Worm (Caenorhabditis elegans) whole organism, L4 larva: ENCODE data around the gene bath-36.

Experiments
- Y105C5A.15 ChIP-seq: fragments of 200-800 bp; sonication (Bioruptor generic); IDR thresholded peaks from 2 replicates; pipeline ENCODE4 v1.3.6; 2022; ENCODE audit warnings: missing genetic modification characterization, missing compliant biosample characterization
- fos-1 ChIP-seq: fragments of 150-350 bp; optimal IDR thresholded peaks from 2 replicates; lab custom pipeline; 2014; ENCODE audit warnings: missing biosample characterization, missing genetic modification characterization
- jun-1 ChIP-seq: fragments of 150-350 bp; optimal IDR thresholded peaks from 2 replicates; lab custom pipeline; 2014; ENCODE audit warnings: missing biosample characterization, missing genetic modification reagents, missing genetic modification characterization
- nhr-10 ChIP-seq: fragments of 150-350 bp; optimal IDR thresholded peaks from 2 replicates; lab custom pipeline; 2014; ENCODE audit warnings: missing biosample characterization, missing genetic modification characterization
- nhr-76 ChIP-seq: fragments of 150-350 bp; optimal IDR thresholded peaks from 2 replicates; lab custom pipeline; 2014; ENCODE audit warnings: missing biosample characterization, missing genetic modification characterization

DNA sequence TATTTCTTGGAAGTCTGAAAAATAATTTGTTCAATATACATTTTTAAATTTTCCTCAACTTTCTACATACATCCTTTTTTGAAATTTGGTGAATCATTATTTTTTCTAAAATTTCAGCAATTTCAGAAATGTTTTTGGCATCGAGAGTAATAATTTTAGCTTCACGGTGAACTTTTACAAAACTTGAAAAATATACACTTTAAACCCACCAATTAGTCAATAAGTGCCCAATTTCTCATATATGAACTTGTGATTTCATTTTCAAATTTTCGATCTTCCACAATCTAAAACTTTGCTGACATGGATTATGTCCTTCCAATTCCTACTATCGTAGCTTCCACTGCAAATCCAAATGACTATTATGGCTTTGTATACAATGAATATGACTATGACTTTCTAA lies 36.0 kb downstream of the bath-36 start, which contains the start of gene srw-24:
- TF ChIP-seq nhr-10 (tag; lab: Kevin White, UChicago) (no peak), nhr-76 (tag; lab: Kevin White, UChicago) (no peak), jun-1 (tag; lab: Kevin White, UChicago) (no peak), Y105C5A.15 (GFP tag; lab: Robert Waterston, UW) (no peak), fos-1 (tag; lab: Kevin White, UChicago) (no peak)
